Fruit fly (Drosophila melanogaster): ENCODE measurements around the gene haf.

The haf gene

dm6 chr2L:1554954-1555353, at the start of gene haf:
TSS of gene haf (plus strand) at chr2L:1555129.
- TF ChIP-seq CTCF (optimal IDR thresholded peaks at IDR 0.05) (no peak), CG8478 (optimal IDR thresholded peaks at IDR 0.05) (no peak)

- TF ChIP-seq CG8478 (optimal IDR thresholded peaks at IDR 0.05) (no peak), CTCF (optimal IDR thresholded peaks at IDR 0.05) (no peak)
These were observed 45.2 kb upstream of the haf start for dm6 chr2L:1509748-1510147.

dm6 chr2L:1517378-1517777, 37.6 kb upstream of the haf start, which contains the start of gene CG18132:
TSS of gene CG18132 (minus strand) at chr2L:1517478.
- TF ChIP-seq CG8478 (optimal IDR thresholded peaks at IDR 0.05) (no peak), CTCF (optimal IDR thresholded peaks at IDR 0.05) (no peak)

DNA sequence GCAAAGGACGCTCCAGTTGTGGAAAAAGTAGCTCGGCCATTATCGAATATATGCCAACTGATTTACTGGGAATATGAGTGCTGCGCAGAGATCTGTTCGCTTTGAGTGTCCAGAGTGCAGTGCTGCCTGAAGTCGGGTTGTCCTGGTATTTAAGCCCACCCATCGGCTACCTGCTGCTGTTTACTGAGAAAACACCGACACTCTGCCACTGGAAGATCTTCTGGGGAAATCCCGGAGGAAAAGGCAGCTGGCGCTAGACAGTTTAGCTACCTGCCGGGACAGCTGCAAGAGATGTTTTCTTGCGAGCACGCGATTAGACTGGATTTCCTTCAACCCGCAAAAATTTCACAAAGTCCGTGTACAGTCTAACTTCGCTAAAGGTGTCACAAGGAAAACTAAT, 36.9 kb upstream of the haf start, which contains the start of gene halo:
TSS of gene halo (minus strand) at position 127 of the 400 bp plus-strand sequence.
- TF ChIP-seq CG8478 (optimal IDR thresholded peaks at IDR 0.05) (no peak), CTCF (optimal IDR thresholded peaks at IDR 0.05) (no peak)

dm6 chr2L:1520191-1520590, 34.7 kb upstream of the haf start, which contains the start of gene Or22a:
TSS of gene Or22a (plus strand) at chr2L:1520491.
- TF ChIP-seq CG8478 (optimal IDR thresholded peaks at IDR 0.05) = no peak
- no peak for TF ChIP-seq CTCF (optimal IDR thresholded peaks at IDR 0.05)

DNA sequence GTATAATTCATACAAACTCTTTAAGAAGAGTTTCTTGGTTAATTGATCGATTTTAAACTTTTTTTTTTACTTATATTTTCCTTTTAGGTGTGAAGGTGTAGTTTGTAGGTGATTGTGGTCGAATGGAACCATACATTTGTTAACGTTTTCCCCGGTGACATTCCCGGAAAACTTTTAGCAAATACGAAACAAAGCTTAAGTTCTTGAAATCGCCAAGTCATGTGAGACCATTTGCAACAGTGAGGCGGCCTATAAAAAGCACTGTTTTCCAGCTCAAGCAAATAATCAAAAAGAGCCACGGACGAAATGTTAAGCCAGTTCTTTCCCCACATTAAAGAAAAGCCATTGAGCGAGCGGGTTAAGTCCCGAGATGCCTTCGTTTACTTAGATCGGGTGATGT, 32.5 kb upstream of the haf start, which contains the start of gene Or22b:
TSS of gene Or22b (plus strand) at position 301 of the 400 bp plus-strand sequence.
- TF ChIP-seq CG8478 (optimal IDR thresholded peaks at IDR 0.05) (no peak), CTCF (optimal IDR thresholded peaks at IDR 0.05) (no peak)

dm6 chr2L:1535231-1535630, 19.7 kb upstream of the haf start:
- no peak for TF ChIP-seq CG8478 (optimal IDR thresholded peaks at IDR 0.05)
- no peak for TF ChIP-seq CTCF (optimal IDR thresholded peaks at IDR 0.05)

dm6 chr2L:1538132-1538531, 16.8 kb upstream of the haf start:
- no peak for TF ChIP-seq CTCF (optimal IDR thresholded peaks at IDR 0.05)
- TF ChIP-seq CG8478 (optimal IDR thresholded peaks at IDR 0.05) = no peak

DNA sequence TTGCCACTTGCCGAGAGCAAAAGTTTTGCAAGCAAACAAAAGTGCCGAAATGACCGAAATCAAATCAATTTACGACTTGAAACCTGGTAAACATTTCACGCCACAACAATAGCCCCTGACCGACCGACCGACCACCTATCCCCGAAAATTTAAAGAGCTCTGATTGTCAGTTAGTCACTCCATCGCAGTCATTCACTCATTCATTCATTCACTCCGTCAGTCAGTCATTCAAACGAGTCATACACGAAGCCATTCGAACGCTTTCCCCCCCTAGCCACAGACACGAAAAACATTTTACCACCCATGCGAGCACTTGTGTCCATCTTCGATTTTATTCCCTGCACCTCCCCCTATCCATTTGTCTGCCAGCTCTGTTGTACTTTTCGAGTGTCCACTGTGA, 7.1 kb upstream of the haf start:
- TF ChIP-seq CTCF (optimal IDR thresholded peaks at IDR 0.05) (no peak), CG8478 (optimal IDR thresholded peaks at IDR 0.05) (no peak)

dm6 chr2L:1556697-1557564, 2.0 kb downstream of the haf start:
- TF ChIP-seq CTCF (optimal IDR thresholded peaks at IDR 0.05) = no peak
- TF ChIP-seq CG8478 (optimal IDR thresholded peaks at IDR 0.05) = no peak

DNA sequence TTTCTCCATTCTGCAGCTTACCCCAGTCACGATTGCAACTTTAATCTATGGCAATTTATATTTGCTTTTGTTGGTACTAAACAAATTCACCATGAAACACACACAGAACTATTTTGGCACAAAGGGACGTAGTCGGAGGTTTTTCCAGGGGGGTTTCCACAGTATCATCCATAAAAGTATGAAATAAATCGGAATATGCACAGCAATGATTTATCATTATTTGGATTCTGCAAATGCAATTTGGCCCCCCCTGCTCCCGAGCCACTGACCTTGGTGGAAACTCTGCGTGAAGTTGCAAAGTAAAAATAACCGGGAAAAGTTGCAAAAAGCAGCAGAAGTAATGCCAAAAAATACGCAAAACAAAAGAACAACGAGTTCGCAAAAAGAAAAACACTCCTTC, 3.0 kb downstream of the haf start:
- no peak for TF ChIP-seq CTCF (optimal IDR thresholded peaks at IDR 0.05)
- no peak for TF ChIP-seq CG8478 (optimal IDR thresholded peaks at IDR 0.05)

DNA sequence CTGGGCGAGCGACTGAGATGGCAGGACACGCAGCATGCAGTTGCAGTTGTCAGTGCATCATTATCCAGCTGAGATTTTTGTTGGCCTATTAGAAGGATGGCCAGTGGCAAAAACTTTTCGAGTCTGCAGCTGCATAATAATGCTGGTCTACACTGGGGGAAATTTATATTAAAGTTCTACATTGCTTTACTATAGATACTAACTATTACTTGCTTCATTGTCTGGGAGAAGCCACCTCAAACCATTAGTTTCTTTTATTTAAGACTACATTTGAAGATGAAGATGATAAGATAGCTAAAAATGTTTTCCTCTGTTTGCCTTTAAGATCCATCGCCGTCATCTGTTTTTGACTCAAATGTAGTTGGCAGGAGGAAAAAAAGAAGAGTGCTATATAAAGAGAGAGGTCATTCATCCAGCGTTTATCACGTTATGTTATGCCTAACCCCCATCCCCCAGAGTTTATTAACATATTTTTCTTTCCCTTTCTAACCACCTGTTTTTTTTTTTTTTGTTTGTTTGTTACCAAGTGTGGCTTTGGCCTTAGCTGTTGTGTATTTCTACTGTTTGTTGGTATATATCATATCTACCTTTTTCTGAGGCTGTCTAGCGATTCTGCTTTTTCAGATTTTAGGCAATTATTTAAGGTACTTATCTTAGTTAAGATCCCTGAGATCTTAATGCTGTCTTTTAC, 5.0 kb downstream of the haf start:
- no peak for TF ChIP-seq CTCF (optimal IDR thresholded peaks at IDR 0.05)
- TF ChIP-seq CG8478 (optimal IDR thresholded peaks at IDR 0.05) = no peak

dm6 chr2L:1568631-1569030, 13.7 kb downstream of the haf start:
- TF ChIP-seq CTCF (optimal IDR thresholded peaks at IDR 0.05) (no peak), CG8478 (optimal IDR thresholded peaks at IDR 0.05) (no peak)

DNA sequence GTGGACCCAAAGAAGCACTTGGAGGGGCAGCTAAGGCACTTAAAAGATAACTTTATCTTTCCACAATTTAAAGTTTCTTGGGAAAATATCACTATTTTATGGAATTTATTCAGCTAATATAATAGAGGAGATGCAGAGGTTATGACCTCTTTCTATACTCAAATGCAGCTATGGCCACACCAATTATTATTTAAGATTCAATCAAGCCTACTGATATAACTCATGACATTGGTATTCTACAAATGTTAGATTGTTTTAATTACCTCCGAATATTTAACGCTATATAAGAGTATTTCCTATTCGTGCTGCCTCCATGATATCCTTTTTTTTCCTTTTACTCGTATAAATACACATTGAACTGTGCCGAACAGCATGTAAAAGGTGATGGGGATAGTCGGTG, 19.1 kb downstream of the haf start:
- TF ChIP-seq CG8478 (optimal IDR thresholded peaks at IDR 0.05) (no peak), CTCF (optimal IDR thresholded peaks at IDR 0.05) (no peak)

- TF ChIP-seq CG8478 (optimal IDR thresholded peaks at IDR 0.05) = no peak
- no peak for TF ChIP-seq CTCF (optimal IDR thresholded peaks at IDR 0.05)
These were observed 20.7 kb downstream of the haf start for dm6 chr2L:1575604-1576003.

- TF ChIP-seq CTCF (optimal IDR thresholded peaks at IDR 0.05) = no peak
- TF ChIP-seq CG8478 (optimal IDR thresholded peaks at IDR 0.05) = no peak
These were observed 24.3 kb downstream of the haf start for dm6 chr2L:1579254-1579653.

All from S2 (cell line).